Worm (Caenorhabditis elegans) whole organism, L1 larva: Measurements from ENCODE around the gene Y49A10A.2.

ENCODE experiments used
- C04F5.9 ChIP-seq: sonication (generic microtip); optimal IDR thresholded peaks from 2 replicates; lab custom pipeline; 2016; ENCODE audit warnings: missing genetic modification characterization, missing compliant biosample characterization
- C16A3.4 ChIP-seq: fragments of 150-350 bp; optimal IDR thresholded peaks from 2 replicates; lab custom pipeline; 2014; ENCODE audit warnings: missing biosample characterization, missing genetic modification characterization
- alr-1 ChIP-seq: fragments of 200-800 bp; sonication (Bioruptor generic); optimal IDR thresholded peaks from 2 replicates; lab custom pipeline; 2018; ENCODE audit warnings: borderline replicate concordance, mild to moderate bottlenecking, missing genetic modification characterization, missing compliant biosample characterization
- aly-2 ChIP-seq: fragments of 150-350 bp; optimal IDR thresholded peaks from 2 replicates; lab custom pipeline; 2014; ENCODE audit warnings: missing biosample characterization, missing genetic modification characterization
- blmp-1 ChIP-seq: fragments of 150-350 bp; optimal IDR thresholded peaks from 2 replicates; lab custom pipeline; 2014; ENCODE audit warnings: missing biosample characterization, missing genetic modification characterization
- ceh-63 ChIP-seq: fragments of 200-800 bp; sonication (Bioruptor generic); optimal IDR thresholded peaks from 2 replicates; lab custom pipeline; 2018; ENCODE audit warnings: mild to moderate bottlenecking, missing genetic modification characterization, missing compliant biosample characterization
- ceh-82 ChIP-seq, 3 experiments: fragments of 150-350 bp in 1 of 3; sonication (generic microtip) in 2 of 3; optimal IDR thresholded peaks; 2 replicates each; lab custom pipeline; 2014 to 2017; ENCODE audit warnings: missing biosample characterization in 3 of 3, missing genetic modification characterization in 3 of 3
- ceh-88 ChIP-seq: fragments of 200-800 bp; sonication (Bioruptor generic); IDR thresholded peaks from 2 replicates; pipeline ENCODE4 v1.3.6; 2022; ENCODE audit warnings: missing genetic modification characterization, missing compliant biosample characterization
- ces-1 ChIP-seq: fragments of 150-350 bp; optimal IDR thresholded peaks from 2 replicates; lab custom pipeline; 2014; ENCODE audit warnings: missing biosample characterization, missing genetic modification reagents, missing genetic modification characterization
- efl-3 ChIP-seq: fragments of 200-800 bp; sonication (Bioruptor generic); optimal IDR thresholded peaks from 2 replicates; lab custom pipeline; 2018; ENCODE audit warnings: mild to moderate bottlenecking, missing genetic modification characterization, missing compliant biosample characterization
- egl-13 ChIP-seq: sonication (generic microtip); optimal IDR thresholded peaks from 2 replicates; lab custom pipeline; 2016; ENCODE audit warnings: missing genotype, missing genetic modification reagents, missing genetic modification characterization, missing compliant biosample characterization
- egl-27 ChIP-seq, 2 experiments: fragments of 150-350 bp in 1 of 2; sonication (generic microtip); optimal IDR thresholded peaks; 3 replicates each; lab custom pipeline; 2017 to 2018; ENCODE audit warnings: missing biosample characterization in 2 of 2, missing genetic modification characterization in 2 of 2, missing genetic modification reagents in 2 of 2
- elt-2 ChIP-seq: sonication (generic microtip); optimal IDR thresholded peaks from 2 replicates; lab custom pipeline; 2016; ENCODE audit warnings: missing genetic modification characterization, mild to moderate bottlenecking, inconsistent platforms, missing compliant biosample characterization, missing genetic modification reagents
- fkh-4 ChIP-seq: sonication (generic microtip); optimal IDR thresholded peaks from 2 replicates; lab custom pipeline; 2016; ENCODE audit warnings: missing compliant biosample characterization, missing genetic modification characterization, borderline replicate concordance
- fos-1 ChIP-seq: fragments of 150-350 bp; optimal IDR thresholded peaks from 2 replicates; lab custom pipeline; 2014; ENCODE audit warnings: missing biosample characterization, missing genetic modification characterization
- hlh-17 ChIP-seq: fragments of 200-800 bp; sonication (Bioruptor generic); optimal IDR thresholded peaks from 2 replicates; lab custom pipeline; 2018; ENCODE audit warnings: missing genetic modification characterization, mild to moderate bottlenecking, missing compliant biosample characterization, moderate library complexity, borderline replicate concordance
- jun-1 ChIP-seq: fragments of 150-350 bp; optimal IDR thresholded peaks from 2 replicates; lab custom pipeline; 2014; ENCODE audit warnings: missing biosample characterization, missing genetic modification reagents, missing genetic modification characterization
- lin-14 ChIP-seq: fragments of 200-800 bp; sonication (Bioruptor generic); optimal IDR thresholded peaks from 2 replicates; lab custom pipeline; 2018; ENCODE audit warnings: mild to moderate bottlenecking, missing genetic modification characterization, moderate library complexity, missing compliant biosample characterization
- lin-35 ChIP-seq, 2 experiments: fragments of 150-350 bp; optimal IDR thresholded peaks; 2 replicates each; lab custom pipeline; 2014; ENCODE audit warnings: missing biosample characterization in 2 of 2, missing genetic modification characterization in 2 of 2, missing genetic modification reagents in 2 of 2
- lir-3 ChIP-seq: sonication (generic microtip); optimal IDR thresholded peaks from 2 replicates; lab custom pipeline; 2016; ENCODE audit warnings: mild to moderate bottlenecking, missing genetic modification characterization, moderate library complexity, missing compliant biosample characterization; ENCODE audit not compliant: poor library complexity
- lsy-2 ChIP-seq, 2 experiments: fragments of 150-350 bp; optimal IDR thresholded peaks; 2 replicates each; lab custom pipeline; 2014; ENCODE audit warnings: missing biosample characterization in 2 of 2, missing genetic modification characterization in 2 of 2
- mab-9 ChIP-seq: fragments of 200-800 bp; sonication (Bioruptor generic); IDR thresholded peaks from 2 replicates; pipeline ENCODE4 v1.3.6; 2022; ENCODE audit warnings: missing genetic modification reagents, missing genetic modification characterization, missing compliant biosample characterization
- mef-2 ChIP-seq: fragments of 150-350 bp; optimal IDR thresholded peaks from 2 replicates; lab custom pipeline; 2014; ENCODE audit warnings: missing biosample characterization, missing genetic modification characterization
- nhr-47 ChIP-seq: sonication (generic microtip); optimal IDR thresholded peaks from 2 replicates; lab custom pipeline; 2016; ENCODE audit warnings: mild to moderate bottlenecking, missing genetic modification characterization, moderate library complexity, missing compliant biosample characterization
- nhr-71 ChIP-seq: sonication (generic microtip); optimal IDR thresholded peaks from 2 replicates; lab custom pipeline; 2016; ENCODE audit warnings: mild to moderate bottlenecking, missing genetic modification characterization, moderate library complexity, missing compliant biosample characterization
- nhr-76 ChIP-seq: sonication (generic microtip); optimal IDR thresholded peaks from 2 replicates; lab custom pipeline; 2017; ENCODE audit warnings: missing biosample characterization, missing genetic modification characterization
- nhr-84 ChIP-seq: sonication (generic microtip); optimal IDR thresholded peaks from 2 replicates; lab custom pipeline; 2017; ENCODE audit warnings: missing biosample characterization, missing genetic modification characterization
- nhr-85 ChIP-seq: sonication (generic microtip); peaks from one replicate; lab custom pipeline; 2016; ENCODE audit warnings: missing genetic modification characterization, inconsistent platforms, missing compliant biosample characterization
- nhr-90 ChIP-seq: sonication (generic microtip); optimal IDR thresholded peaks from 2 replicates; lab custom pipeline; 2016; ENCODE audit warnings: mild to moderate bottlenecking, missing genetic modification characterization, missing compliant biosample characterization; ENCODE audit not compliant: poor library complexity
- pag-3 ChIP-seq: sonication (generic microtip); optimal IDR thresholded peaks from 2 replicates; lab custom pipeline; 2017; ENCODE audit warnings: missing genetic modification characterization, mild to moderate bottlenecking, missing compliant biosample characterization, antibody characterized with exemption, borderline replicate concordance; ENCODE audit not compliant: insufficient read depth
- pqm-1 ChIP-seq: sonication (generic microtip); optimal IDR thresholded peaks from 3 replicates; lab custom pipeline; 2017; ENCODE audit warnings: missing biosample characterization, missing genetic modification characterization
- rnt-1 ChIP-seq: sonication (generic microtip); optimal IDR thresholded peaks from 2 replicates; lab custom pipeline; 2016; ENCODE audit warnings: mild to moderate bottlenecking, missing genetic modification characterization, moderate library complexity, missing compliant biosample characterization
- snpc-4 ChIP-seq: fragments of 150-350 bp; optimal IDR thresholded peaks from 2 replicates; lab custom pipeline; 2014; ENCODE audit warnings: missing biosample characterization, missing genetic modification characterization
- sptf-1 ChIP-seq: fragments of 150-350 bp; optimal IDR thresholded peaks from 2 replicates; lab custom pipeline; 2014; ENCODE audit warnings: missing biosample characterization, missing genetic modification characterization
- sup-37 ChIP-seq: fragments of 200-800 bp; sonication (Bioruptor generic); optimal IDR thresholded peaks from 2 replicates; lab custom pipeline; 2018; ENCODE audit warnings: mild to moderate bottlenecking, missing genetic modification characterization, missing compliant biosample characterization
- swsn-7 ChIP-seq: sonication (generic microtip); optimal IDR thresholded peaks from 2 replicates; lab custom pipeline; 2016; ENCODE audit warnings: missing genetic modification characterization, missing compliant biosample characterization
- tbx-2 ChIP-seq: sonication (generic microtip); optimal IDR thresholded peaks from 2 replicates; lab custom pipeline; 2016; ENCODE audit warnings: missing genetic modification characterization, missing compliant biosample characterization
- tlp-1 ChIP-seq: fragments of 150-350 bp; optimal IDR thresholded peaks from 2 replicates; lab custom pipeline; 2014; ENCODE audit warnings: missing biosample characterization, missing genetic modification characterization
- unc-130 ChIP-seq: fragments of 150-350 bp; optimal IDR thresholded peaks from 2 replicates; lab custom pipeline; 2017; ENCODE audit warnings: missing biosample characterization, missing genetic modification characterization, inconsistent platforms
- unc-30 ChIP-seq: sonication (generic microtip); optimal IDR thresholded peaks from 2 replicates; lab custom pipeline; 2017; ENCODE audit warnings: missing biosample characterization, missing genetic modification characterization
- unc-86 ChIP-seq: sonication (generic microtip); optimal IDR thresholded peaks from 2 replicates; lab custom pipeline; 2016; ENCODE audit warnings: missing genetic modification characterization, missing compliant biosample characterization
- zag-1 ChIP-seq: fragments of 150-350 bp; optimal IDR thresholded peaks from 2 replicates; lab custom pipeline; 2014; ENCODE audit warnings: missing biosample characterization, missing genetic modification characterization
- zip-4 ChIP-seq: fragments of 200-800 bp; sonication (Bioruptor generic); optimal IDR thresholded peaks from 2 replicates; lab custom pipeline; 2018; ENCODE audit warnings: mild to moderate bottlenecking, missing genetic modification characterization, moderate library complexity, missing compliant biosample characterization
- ztf-11 ChIP-seq, 2 experiments: sonication (generic microtip); optimal IDR thresholded peaks; 2 replicates each; lab custom pipeline; 2016 to 2017; ENCODE audit warnings: missing genetic modification characterization in 2 of 2, missing biosample characterization in 1 of 2, missing compliant biosample characterization in 1 of 2

Y49A10A.2 gene

ce11 chrX:10395668-10396067 is 23.2 kb upstream of the Y49A10A.2 start (continued):
- TF ChIP-seq ces-1 (GFP tag; lab: Kevin White, UChicago), result no peak
- TF ChIP-seq egl-13 (tag; lab: Kevin White, UChicago), result no peak
- TF ChIP-seq ceh-88, result no peak
- no peak for TF ChIP-seq nhr-84
- no peak for TF ChIP-seq tbx-2
- no peak for TF ChIP-seq nhr-76 (tag; lab: Kevin White, UChicago)
- TF ChIP-seq pag-3, result no peak
- no peak for TF ChIP-seq alr-1 (tag; lab: Kevin White, UChicago)
- no peak for TF ChIP-seq lir-3 (tag; lab: Kevin White, UChicago)
- TF ChIP-seq fkh-4 (tag; lab: Kevin White, UChicago), result no peak
- TF ChIP-seq nhr-47 (tag; lab: Kevin White, UChicago), result no peak
- no peak for TF ChIP-seq unc-30
- TF ChIP-seq C16A3.4 (tag; lab: Kevin White, UChicago), result no peak
- no peak for TF ChIP-seq unc-130 (tag; lab: Kevin White, UChicago)
- peak; percentile 3 for TF ChIP-seq swsn-7
- no peak for TF ChIP-seq nhr-85 (tag; lab: Kevin White, UChicago)
- TF ChIP-seq lin-14 (GFP tag; lab: Kevin White, UChicago), result peak; percentile 61
- TF ChIP-seq fos-1 (tag; lab: Kevin White, UChicago), result no peak
- TF ChIP-seq efl-3 (GFP tag; lab: Kevin White, UChicago), result no peak
- TF ChIP-seq zag-1 (tag; lab: Kevin White, UChicago), result no peak
- no peak for TF ChIP-seq C04F5.9 (tag; lab: Kevin White, UChicago)
- TF ChIP-seq pqm-1 (tag; lab: Kevin White, UChicago), result no peak
- no peak for TF ChIP-seq hlh-17 (GFP tag; lab: Kevin White, UChicago)
- TF ChIP-seq unc-86, result no peak
- TF ChIP-seq aly-2 (tag; lab: Kevin White, UChicago), result no peak
- no peak for TF ChIP-seq zip-4 (GFP tag; lab: Kevin White, UChicago)
- TF ChIP-seq ceh-82 (tag; optimal IDR thresholded peaks at IDR 0.05; lab: Kevin White, UChicago), result no peak
- no peak for TF ChIP-seq ceh-63 (GFP tag; lab: Kevin White, UChicago)
- no peak for TF ChIP-seq rnt-1 (tag; lab: Kevin White, UChicago)
- TF ChIP-seq blmp-1 (tag; lab: Kevin White, UChicago), result peak; percentile 47
- no peak for TF ChIP-seq nhr-90 (tag; lab: Kevin White, UChicago)
- TF ChIP-seq snpc-4 (tag; lab: Kevin White, UChicago), result no peak
- peak in 1 of 2 experiments; percentile 13 for TF ChIP-seq lin-35 (GFP tag; optimal IDR thresholded peaks at IDR 0.05; lab: Kevin White, UChicago)
- no peak for TF ChIP-seq mab-9
- TF ChIP-seq egl-27 (tag; optimal IDR thresholded peaks at IDR 0.05; lab: Kevin White, UChicago), result no peak
- TF ChIP-seq ztf-11 (tag; optimal IDR thresholded peaks at IDR 0.05; lab: Kevin White, UChicago), result peak in 1 of 2 experiments; percentile 26
- no peak for TF ChIP-seq jun-1 (tag; lab: Kevin White, UChicago)
- TF ChIP-seq sptf-1, result no peak
- TF ChIP-seq tlp-1, result no peak
- TF ChIP-seq mef-2 (tag; lab: Kevin White, UChicago), result no peak
- TF ChIP-seq sup-37 (GFP tag; lab: Kevin White, UChicago), result no peak
- TF ChIP-seq nhr-71 (tag; lab: Kevin White, UChicago), result peak; percentile 6

- TF ChIP-seq lsy-2 (tag; optimal IDR thresholded peaks at IDR 0.05; lab: Kevin White, UChicago) (no peak), unc-30 (no peak), elt-2 (tag; lab: Kevin White, UChicago) (peak; percentile 48), sptf-1 (no peak)
Observed at ce11 chrX:10395177-10395576, 22.7 kb upstream of the Y49A10A.2 start.
